Fruit fly (Drosophila melanogaster) S2 (cell line): ENCODE results near the gene Naglu.

Source experiments
- CG8478 ChIP-seq: fragments of >200 bp; optimal IDR thresholded peaks from 2 replicates; lab custom pipeline; 2018
- CTCF ChIP-seq, 2 experiments: fragments of >200 bp; optimal IDR thresholded peaks; 2 replicates each; lab custom pipeline; 2018

dm6 chr2L:8374235-8374634 lies 37.4 kb downstream of the Naglu start, which contains the start of gene Wdr82:
- TF ChIP-seq CTCF (optimal IDR thresholded peaks at IDR 0.05; lab: Kevin White, UChicago) (no peak), CG8478 (lab: Kevin White, UChicago) (no peak)
